Fruit fly (Drosophila melanogaster): ENCODE measurements around the gene CG17648.

Gene CG17648

DNA sequence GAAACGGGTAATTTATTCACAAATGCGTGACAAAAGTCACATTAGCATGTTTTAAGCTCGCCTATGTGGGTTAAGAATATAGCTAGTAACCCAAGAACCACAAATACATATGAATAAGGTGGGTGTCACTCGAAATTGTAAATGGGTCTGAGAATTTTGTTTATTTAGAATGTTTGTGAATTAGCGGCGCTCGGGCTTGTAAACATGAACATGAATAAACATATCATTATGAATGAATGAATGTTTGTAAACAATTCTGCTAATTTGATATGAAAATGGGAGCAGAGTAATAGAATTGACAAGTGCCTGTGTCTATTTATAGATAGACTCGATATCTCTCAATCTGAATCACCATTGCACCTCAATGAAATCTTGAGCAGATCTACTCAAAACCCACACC, 17.0 kb upstream of the CG17648 start:
- TF ChIP-seq GATAd (GFP tag; optimal IDR thresholded peaks at IDR 0.05) (no peak), Vsx2 (GFP tag; optimal IDR thresholded peaks at IDR 0.05; ENCODE audit: partially characterized antibody) (no peak), foxo (GFP tag; optimal IDR thresholded peaks at IDR 0.05) (no peak), ey (GFP tag; optimal IDR thresholded peaks at IDR 0.05) (no peak), rgr (GFP tag; optimal IDR thresholded peaks at IDR 0.05) (no peak), dmrt93B (GFP tag; optimal IDR thresholded peaks at IDR 0.05) (no peak), Dif (GFP tag; optimal IDR thresholded peaks at IDR 0.05; ENCODE audit: partially characterized antibody) (no peak), dl (GFP tag; optimal IDR thresholded peaks at IDR 0.05; ENCODE audit: insufficient read depth in 1 of 2, partially characterized antibody in 2 of 2) (no peak), OdsH (GFP tag; optimal IDR thresholded peaks at IDR 0.05) (no peak), lola (GFP tag; optimal IDR thresholded peaks at IDR 0.05) (no peak), psq (GFP tag; optimal IDR thresholded peaks at IDR 0.05) (no peak), sage (GFP tag; optimal IDR thresholded peaks at IDR 0.05) (no peak), CrebA (GFP tag; optimal IDR thresholded peaks at IDR 0.05; ENCODE audit: borderline replicate concordance) (no peak), usp (GFP tag; optimal IDR thresholded peaks at IDR 0.05) (no peak), Jra (GFP tag; optimal IDR thresholded peaks at IDR 0.05) (no peak), h (GFP tag; optimal IDR thresholded peaks at IDR 0.05) (no peak), CG9705 (GFP tag; optimal IDR thresholded peaks at IDR 0.05) (no peak), Sp1 (GFP tag; optimal IDR thresholded peaks at IDR 0.05) (no peak)

DNA sequence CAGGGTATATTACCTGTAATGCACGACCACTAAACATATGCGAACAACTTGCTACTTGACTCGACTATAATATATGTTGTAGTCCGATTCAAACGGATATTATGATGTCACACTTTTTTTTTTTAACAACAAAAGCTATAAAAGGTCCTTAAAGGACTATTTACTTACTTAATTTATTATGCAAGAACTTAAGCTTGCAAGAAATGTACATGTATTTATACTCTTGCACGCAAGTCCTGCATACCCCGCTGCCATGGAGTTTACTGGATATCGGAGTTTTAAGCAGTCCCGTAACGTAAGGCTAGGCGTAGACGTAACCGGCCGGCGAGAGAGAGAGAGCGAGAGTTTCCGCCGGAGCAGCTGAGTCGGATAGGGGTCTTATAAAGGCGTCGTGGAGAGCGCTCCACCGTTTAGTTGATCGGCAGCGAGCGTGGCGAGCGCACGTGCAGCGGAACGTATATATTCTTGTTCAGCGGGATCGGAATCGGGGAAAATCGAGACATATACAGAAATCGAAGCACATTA, 15.0 kb upstream of the CG17648 start:
- TF ChIP-seq Hnf4 (GFP tag; optimal IDR thresholded peaks at IDR 0.05) = peak; percentile 31
- no peak for TF ChIP-seq pan (optimal IDR thresholded peaks at IDR 0.05)
- peak; percentile 77 for TF ChIP-seq ey (GFP tag; optimal IDR thresholded peaks at IDR 0.05)
- peak; percentile 42 for TF ChIP-seq psq (GFP tag; optimal IDR thresholded peaks at IDR 0.05)
- TF ChIP-seq Sp1 (GFP tag; optimal IDR thresholded peaks at IDR 0.05) = no peak
- TF ChIP-seq Hr83 (GFP tag; optimal IDR thresholded peaks at IDR 0.05; ENCODE audit: poor library complexity, severe bottlenecking) = no peak
- no peak for TF ChIP-seq CG9705 (GFP tag; optimal IDR thresholded peaks at IDR 0.05)
- TF ChIP-seq Dif (GFP tag; optimal IDR thresholded peaks at IDR 0.05; ENCODE audit: partially characterized antibody) = peak; percentile 78
- TF ChIP-seq HLH106 (tag; optimal IDR thresholded peaks at IDR 0.05) = peak; percentile 16
- TF ChIP-seq OdsH (GFP tag; optimal IDR thresholded peaks at IDR 0.05) = peak; percentile 64
- TF ChIP-seq jim (GFP tag; optimal IDR thresholded peaks at IDR 0.05) = no peak
- no peak for TF ChIP-seq dmrt93B (GFP tag; optimal IDR thresholded peaks at IDR 0.05)
- TF ChIP-seq br (GFP tag; optimal IDR thresholded peaks at IDR 0.05) = peak; percentile 48
- TF ChIP-seq foxo (GFP tag; optimal IDR thresholded peaks at IDR 0.05) = peak in 1 of 2 experiments; percentile 68
- TF ChIP-seq N (GFP tag; optimal IDR thresholded peaks at IDR 0.05) = no peak
- TF ChIP-seq h (GFP tag; optimal IDR thresholded peaks at IDR 0.05) = peak; percentile 69
- no peak for TF ChIP-seq tai (GFP tag; optimal IDR thresholded peaks at IDR 0.05)
- TF ChIP-seq fru (GFP tag; optimal IDR thresholded peaks at IDR 0.05) = peak; percentile 78
- no peak for TF ChIP-seq Rel (GFP tag; optimal IDR thresholded peaks at IDR 0.05)
- no peak for TF ChIP-seq Rel (tag; optimal IDR thresholded peaks at IDR 0.05)
- TF ChIP-seq sage (GFP tag; optimal IDR thresholded peaks at IDR 0.05) = no peak
- TF ChIP-seq sv (GFP tag; optimal IDR thresholded peaks at IDR 0.05) = peak; percentile 92
- no peak for TF ChIP-seq Hr78 (GFP tag; optimal IDR thresholded peaks at IDR 0.05)
- no peak for TF ChIP-seq brk (GFP tag; optimal IDR thresholded peaks at IDR 0.05)
- TF ChIP-seq GATAd (GFP tag; optimal IDR thresholded peaks at IDR 0.05) = no peak
- peak; percentile 46 for TF ChIP-seq rgr (GFP tag; optimal IDR thresholded peaks at IDR 0.05)
- TF ChIP-seq dl (GFP tag; optimal IDR thresholded peaks at IDR 0.05; ENCODE audit: insufficient read depth in 1 of 2, partially characterized antibody in 2 of 2) = peak in 1 of 2 experiments; percentile 34

DNA sequence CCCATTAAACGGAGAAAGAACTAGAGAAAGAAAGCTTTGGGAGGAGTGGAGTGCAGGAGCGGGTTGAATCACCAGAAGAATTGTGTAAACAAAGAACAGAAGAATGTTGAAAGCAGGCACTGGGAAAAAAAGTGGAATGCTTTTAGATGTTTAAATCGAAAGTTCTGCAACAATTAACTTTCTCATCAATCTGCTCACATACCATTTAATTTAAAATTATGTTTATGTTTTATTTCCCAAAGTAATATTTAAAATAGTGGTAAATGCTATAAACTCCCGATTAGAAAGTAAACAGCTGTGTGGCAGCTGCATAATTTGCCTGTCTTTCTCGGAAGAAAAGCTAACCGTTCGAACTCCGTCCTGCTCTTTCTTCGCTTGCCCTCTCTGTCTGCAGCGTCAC, 14.1 kb upstream of the CG17648 start:
- TF ChIP-seq Hr78 (GFP tag; optimal IDR thresholded peaks at IDR 0.05) = no peak

DNA sequence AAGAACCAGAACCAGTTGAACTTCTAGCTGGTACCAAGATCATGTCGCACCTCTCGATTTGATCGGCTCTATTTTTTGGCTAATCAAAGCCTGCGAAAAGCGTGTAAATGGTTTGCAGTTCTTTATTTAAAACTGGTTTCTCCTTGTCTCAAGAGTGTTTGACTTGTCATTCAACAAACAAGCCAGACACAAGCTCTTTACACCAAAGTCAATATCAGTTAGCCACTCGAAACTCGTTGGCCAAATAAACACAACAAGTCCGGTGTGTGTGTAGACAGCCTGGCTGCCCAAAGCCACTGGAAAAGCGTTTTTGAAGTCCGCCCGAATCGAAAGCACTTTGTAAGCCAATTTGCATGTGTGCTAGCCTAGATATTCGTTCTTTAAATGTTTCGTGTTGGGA, 12.0 kb upstream of the CG17648 start:
- no peak for TF ChIP-seq HLH106 (tag; optimal IDR thresholded peaks at IDR 0.05)
- TF ChIP-seq Hnf4 (GFP tag; optimal IDR thresholded peaks at IDR 0.05) = no peak
- TF ChIP-seq fru (GFP tag; optimal IDR thresholded peaks at IDR 0.05) = no peak
- no peak for TF ChIP-seq ey (GFP tag; optimal IDR thresholded peaks at IDR 0.05)
- no peak for TF ChIP-seq OdsH (GFP tag; optimal IDR thresholded peaks at IDR 0.05)
- no peak for TF ChIP-seq Hr83 (GFP tag; optimal IDR thresholded peaks at IDR 0.05; ENCODE audit: poor library complexity, severe bottlenecking)
- TF ChIP-seq tai (GFP tag; optimal IDR thresholded peaks at IDR 0.05) = no peak
- no peak for TF ChIP-seq dl (GFP tag; optimal IDR thresholded peaks at IDR 0.05; ENCODE audit: insufficient read depth in 1 of 2, partially characterized antibody in 2 of 2)
- TF ChIP-seq Jra (GFP tag; optimal IDR thresholded peaks at IDR 0.05) = no peak
- TF ChIP-seq lola (GFP tag; optimal IDR thresholded peaks at IDR 0.05) = no peak
- TF ChIP-seq CG32264 (GFP tag; optimal IDR thresholded peaks at IDR 0.05) = no peak
- TF ChIP-seq Sp1 (GFP tag; optimal IDR thresholded peaks at IDR 0.05) = no peak
- TF ChIP-seq dsf (GFP tag; optimal IDR thresholded peaks at IDR 0.05; ENCODE audit: borderline replicate concordance) = no peak
- TF ChIP-seq N (GFP tag; optimal IDR thresholded peaks at IDR 0.05) = no peak
- TF ChIP-seq Dif (GFP tag; optimal IDR thresholded peaks at IDR 0.05; ENCODE audit: partially characterized antibody) = no peak
- no peak for TF ChIP-seq foxo (GFP tag; optimal IDR thresholded peaks at IDR 0.05)
- TF ChIP-seq sage (GFP tag; optimal IDR thresholded peaks at IDR 0.05) = no peak
- TF ChIP-seq brk (GFP tag; optimal IDR thresholded peaks at IDR 0.05) = no peak
- no peak for TF ChIP-seq CrebA (GFP tag; optimal IDR thresholded peaks at IDR 0.05; ENCODE audit: borderline replicate concordance)
- TF ChIP-seq CG9705 (GFP tag; optimal IDR thresholded peaks at IDR 0.05) = no peak

All from whole organism, wandering third instar larva.